Worm (Caenorhabditis elegans) whole organism, L2 larva: ENCODE data around the gene col-175.

Source experiments
- F13H6.1 ChIP-seq: sonication (generic microtip); optimal IDR thresholded peaks from 2 replicates; lab custom pipeline; 2016; ENCODE audit warnings: missing genetic modification characterization, missing compliant biosample characterization
- R02D3.7 ChIP-seq: fragments of 150-350 bp; optimal IDR thresholded peaks from 2 replicates; lab custom pipeline; 2014; ENCODE audit warnings: missing biosample characterization, missing genetic modification characterization
- ZK546.5 ChIP-seq: sonication (generic microtip); optimal IDR thresholded peaks from 2 replicates; lab custom pipeline; 2017; ENCODE audit warnings: missing biosample characterization, missing genetic modification characterization
- alr-1 ChIP-seq: fragments of 150-350 bp; optimal IDR thresholded peaks from 2 replicates; lab custom pipeline; 2014; ENCODE audit warnings: missing biosample characterization, missing genetic modification characterization
- ama-1 ChIP-seq: fragments of 150-350 bp; optimal IDR thresholded peaks from 2 replicates; lab custom pipeline; 2018; ENCODE audit warnings: inconsistent platforms
- ceh-82 ChIP-seq: fragments of 150-350 bp; optimal IDR thresholded peaks from 2 replicates; lab custom pipeline; 2014; ENCODE audit warnings: missing biosample characterization, missing genetic modification characterization
- crh-2 ChIP-seq: sonication (generic microtip); optimal IDR thresholded peaks from 2 replicates; lab custom pipeline; 2017; ENCODE audit warnings: missing biosample characterization, missing genetic modification characterization
- dmd-4 ChIP-seq: sonication (generic microtip); optimal IDR thresholded peaks from 2 replicates; lab custom pipeline; 2017; ENCODE audit warnings: missing biosample characterization, missing genetic modification characterization
- egl-27 ChIP-seq: sonication (generic microtip); optimal IDR thresholded peaks from 3 replicates; lab custom pipeline; 2017; ENCODE audit warnings: missing biosample characterization, missing genetic modification reagents, missing genetic modification characterization
- elt-1 ChIP-seq: fragments of 150-350 bp; optimal IDR thresholded peaks from 2 replicates; lab custom pipeline; 2014; ENCODE audit warnings: missing biosample characterization, missing genetic modification characterization
- elt-3 ChIP-seq: sonication (generic microtip); optimal IDR thresholded peaks from 2 replicates; lab custom pipeline; 2017; ENCODE audit warnings: missing biosample characterization, missing genetic modification characterization
- fos-1 ChIP-seq: fragments of 150-350 bp; optimal IDR thresholded peaks from 2 replicates; lab custom pipeline; 2014; ENCODE audit warnings: missing biosample characterization, missing genetic modification characterization
- gmeb-1 ChIP-seq: fragments of 150-350 bp; optimal IDR thresholded peaks from 2 replicates; lab custom pipeline; 2014; ENCODE audit warnings: missing biosample characterization, missing genetic modification characterization
- lin-11 ChIP-seq: fragments of 150-350 bp; sonication (generic microtip); optimal IDR thresholded peaks from 2 replicates; lab custom pipeline; 2014; ENCODE audit warnings: missing biosample characterization, missing genetic modification characterization, inconsistent platforms, mixed read lengths
- lin-39 ChIP-seq: fragments of 150-350 bp; optimal IDR thresholded peaks from 2 replicates; lab custom pipeline; 2014; ENCODE audit warnings: missing biosample characterization, missing genetic modification reagents, missing genetic modification characterization
- lsy-2 ChIP-seq, 2 experiments: fragments of 150-350 bp in 1 of 2; sonication (generic microtip) in 1 of 2; optimal IDR thresholded peaks; 2 replicates each; lab custom pipeline; 2014 to 2017; ENCODE audit warnings: missing biosample characterization in 2 of 2, missing genetic modification characterization in 2 of 2
- mdl-1 ChIP-seq, 2 experiments: fragments of 150-350 bp in 1 of 2; sonication (generic microtip) in 1 of 2; optimal IDR thresholded peaks; 2 replicates each; lab custom pipeline; 2017; ENCODE audit warnings: missing biosample characterization in 2 of 2, missing genetic modification characterization in 2 of 2
- nhr-10 ChIP-seq: sonication (generic microtip); optimal IDR thresholded peaks from 2 replicates; lab custom pipeline; 2017; ENCODE audit warnings: missing biosample characterization, missing genetic modification characterization
- nhr-12 ChIP-seq: fragments of 150-350 bp; optimal IDR thresholded peaks from 2 replicates; lab custom pipeline; 2014; ENCODE audit warnings: missing biosample characterization, missing genetic modification characterization
- nhr-129 ChIP-seq: fragments of 150-350 bp; optimal IDR thresholded peaks from 2 replicates; lab custom pipeline; 2014; ENCODE audit warnings: missing biosample characterization, missing genetic modification characterization
- nhr-21 ChIP-seq: fragments of 150-350 bp; optimal IDR thresholded peaks from 2 replicates; lab custom pipeline; 2014; ENCODE audit warnings: missing biosample characterization, missing genetic modification characterization
- nhr-23 ChIP-seq: fragments of 150-350 bp; optimal IDR thresholded peaks from 2 replicates; lab custom pipeline; 2014; ENCODE audit warnings: missing biosample characterization, missing genetic modification reagents, missing genetic modification characterization
- nhr-25 ChIP-seq: fragments of 150-350 bp; sonication (generic microtip); optimal IDR thresholded peaks from 3 replicates; lab custom pipeline; 2014; ENCODE audit warnings: missing biosample characterization, missing genetic modification characterization
- nhr-6 ChIP-seq: fragments of 150-350 bp; optimal IDR thresholded peaks from 2 replicates; lab custom pipeline; 2014; ENCODE audit warnings: missing biosample characterization, missing genetic modification characterization
- nhr-77 ChIP-seq: fragments of 150-350 bp; optimal IDR thresholded peaks from 2 replicates; lab custom pipeline; 2014; ENCODE audit warnings: missing biosample characterization, missing genetic modification characterization
- peb-1 ChIP-seq: fragments of 150-350 bp; optimal IDR thresholded peaks from 2 replicates; lab custom pipeline; 2014; ENCODE audit warnings: missing biosample characterization, missing genetic modification characterization
- sem-4 ChIP-seq: fragments of 150-350 bp; optimal IDR thresholded peaks from 2 replicates; lab custom pipeline; 2014; ENCODE audit warnings: missing biosample characterization, missing genetic modification reagents, missing genetic modification characterization
- sma-9 ChIP-seq, 2 experiments: fragments of 150-350 bp in 1 of 2; sonication (generic microtip) in 1 of 2; optimal IDR thresholded peaks; 2 replicates each; lab custom pipeline; 2014 to 2016; ENCODE audit warnings: missing genetic modification characterization in 2 of 2, mild to moderate bottlenecking in 1 of 2, missing biosample characterization in 1 of 2, missing compliant biosample characterization in 1 of 2, missing genetic modification reagents in 1 of 2, moderate library complexity in 1 of 2
- snpc-4 ChIP-seq: fragments of 150-350 bp; optimal IDR thresholded peaks from 2 replicates; lab custom pipeline; 2014; ENCODE audit warnings: missing biosample characterization, missing genetic modification characterization
- unc-62 ChIP-seq: fragments of 150-350 bp; optimal IDR thresholded peaks from 2 replicates; lab custom pipeline; 2014; ENCODE audit warnings: missing biosample characterization, missing genetic modification reagents, missing genetic modification characterization
- ztf-1 ChIP-seq: fragments of 200-800 bp; sonication (Bioruptor generic); conservative IDR thresholded peaks from 2 replicates; pipeline ENCODE4 v1.3.6; 2022; ENCODE audit warnings: missing genetic modification characterization, missing compliant biosample characterization
- ztf-4 ChIP-seq: fragments of 150-350 bp; optimal IDR thresholded peaks from 2 replicates; lab custom pipeline; 2014; ENCODE audit warnings: missing biosample characterization, missing genetic modification characterization

The col-175 gene

DNA sequence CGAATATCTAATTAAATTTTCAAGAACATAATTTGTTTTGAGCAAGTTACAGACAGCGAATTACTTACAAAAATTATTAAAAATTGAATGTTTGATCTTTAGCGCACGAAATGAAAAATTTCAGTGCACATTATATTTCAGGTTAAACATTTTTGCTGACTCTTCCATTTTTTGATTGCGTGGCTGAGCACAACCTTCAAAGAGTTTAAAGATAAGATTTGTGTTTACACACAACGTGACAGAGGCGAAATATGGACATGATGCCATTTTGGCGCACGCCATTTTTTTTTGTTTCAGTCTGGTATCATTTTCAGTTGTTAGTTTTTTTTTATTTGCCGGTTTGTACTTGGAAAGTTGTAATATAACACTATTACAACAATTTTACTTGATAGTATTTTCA, 21.7 kb downstream of the col-175 start:
- TF ChIP-seq crh-2 (tag; lab: Kevin White, UChicago) (peak; percentile 64), sma-9 (GFP tag; optimal IDR thresholded peaks at IDR 0.05; lab: Kevin White, UChicago) (peak; percentile 38), sma-9 (tag; optimal IDR thresholded peaks at IDR 0.05; lab: Kevin White, UChicago) (no peak), nhr-25 (tag; lab: Kevin White, UChicago) (no peak), fos-1 (peak; percentile 91)

DNA sequence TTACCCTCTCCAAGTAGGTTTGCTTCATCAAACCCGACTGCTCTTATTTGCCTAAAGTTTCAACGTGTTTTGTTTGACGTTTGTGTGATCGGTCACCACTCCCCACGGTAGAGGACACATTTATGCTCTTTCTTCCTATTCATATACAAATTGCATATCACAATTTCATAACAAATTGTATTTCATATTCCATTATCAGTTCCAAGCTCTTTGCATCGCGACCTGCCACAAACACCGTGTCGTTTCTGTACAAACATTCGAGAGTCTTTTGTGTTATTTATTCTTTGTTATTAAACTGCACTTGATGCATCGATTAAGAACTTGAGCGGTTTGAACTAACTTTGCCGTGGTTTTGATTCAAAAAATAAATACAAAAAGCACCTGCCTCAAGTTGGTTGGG, 24.3 kb downstream of the col-175 start:
- TF ChIP-seq unc-62 (GFP tag; lab: Kevin White, UChicago) (no peak), fos-1 (peak; percentile 63), sma-9 (GFP tag; optimal IDR thresholded peaks at IDR 0.05; lab: Kevin White, UChicago) (peak; percentile 26), sma-9 (tag; optimal IDR thresholded peaks at IDR 0.05; lab: Kevin White, UChicago) (no peak), snpc-4 (no peak), alr-1 (no peak), R02D3.7 (tag; lab: Kevin White, UChicago) (no peak), F13H6.1 (tag; lab: Kevin White, UChicago) (peak; percentile 31), sem-4 (tag; lab: Kevin White, UChicago) (no peak), ZK546.5 (tag; lab: Kevin White, UChicago) (no peak), gmeb-1 (tag; lab: Kevin White, UChicago) (peak; percentile 23)

DNA sequence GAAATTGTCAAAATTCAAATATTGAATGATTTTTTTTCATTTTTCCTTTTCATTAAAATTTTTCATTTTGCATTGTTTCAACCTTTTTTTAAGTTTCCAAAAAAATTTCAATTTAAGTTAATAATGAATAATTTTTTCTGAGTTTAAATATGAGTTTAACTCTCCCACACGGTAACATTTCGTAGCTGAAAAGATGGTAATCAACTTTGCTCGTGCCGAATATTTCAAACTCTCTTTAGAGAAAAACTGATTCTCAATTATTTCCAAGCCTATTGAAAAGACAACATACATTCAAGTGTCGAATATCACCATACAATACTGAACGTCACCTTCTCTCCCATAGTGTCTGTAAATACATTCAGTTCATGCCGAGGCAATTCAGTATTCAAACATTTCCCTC, 25.5 kb downstream of the col-175 start:
- TF ChIP-seq snpc-4 (no peak), ztf-1 (no peak), ztf-4 (tag; lab: Kevin White, UChicago) (no peak), dmd-4 (tag; lab: Kevin White, UChicago) (no peak), ceh-82 (tag; lab: Kevin White, UChicago) (no peak), peb-1 (tag; lab: Kevin White, UChicago) (no peak), nhr-23 (no peak), nhr-12 (no peak), elt-3 (tag; lab: Kevin White, UChicago) (no peak), ama-1 (lab: Kevin White, UChicago) (no peak), nhr-21 (tag; lab: Kevin White, UChicago) (no peak), gmeb-1 (tag; lab: Kevin White, UChicago) (no peak), egl-27 (tag; lab: Kevin White, UChicago) (no peak)

DNA sequence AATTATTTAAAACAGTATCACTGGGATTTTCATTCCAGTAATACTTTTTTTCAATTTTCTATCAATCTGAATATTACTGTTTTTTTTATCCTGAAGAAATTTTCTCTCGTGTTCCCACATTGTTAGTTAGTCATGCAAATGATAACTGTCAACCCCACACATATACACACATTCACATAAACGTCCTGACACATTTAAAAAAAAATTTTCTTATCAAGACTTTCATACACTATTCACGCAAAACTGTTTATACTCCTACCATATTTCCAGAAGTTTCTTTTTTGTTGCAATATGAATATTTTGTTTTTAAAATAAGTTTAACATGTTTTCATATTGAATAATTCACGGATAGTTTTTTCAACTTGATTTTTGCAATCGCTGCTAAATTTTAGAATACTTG, 25.9 kb downstream of the col-175 start:
- no peak for TF ChIP-seq nhr-77 (tag; lab: Kevin White, UChicago)
- peak; percentile 74 for TF ChIP-seq fos-1
- no peak for TF ChIP-seq peb-1 (tag; lab: Kevin White, UChicago)

DNA sequence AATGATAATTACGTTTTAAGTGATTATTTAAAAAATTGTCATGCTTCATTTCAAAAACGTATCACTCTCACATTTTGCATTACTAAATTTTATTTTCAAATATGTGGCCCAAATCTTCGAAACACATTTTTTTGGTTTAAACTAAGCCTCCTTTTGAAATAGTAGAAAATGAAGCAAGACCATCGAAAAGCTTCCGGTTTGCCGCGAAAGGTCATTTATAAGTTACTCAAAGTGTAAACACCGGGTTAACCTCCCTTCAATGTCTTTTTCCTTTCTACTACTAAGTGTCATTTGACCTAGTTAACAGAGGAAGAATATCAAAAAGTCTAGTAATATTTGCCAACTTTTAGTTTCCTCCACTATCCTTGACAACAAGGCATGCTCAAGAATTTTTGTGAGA, 27.7 kb downstream of the col-175 start:
- TF ChIP-seq elt-1: no peak
- no peak for TF ChIP-seq nhr-6
- TF ChIP-seq lsy-2 (tag; optimal IDR thresholded peaks at IDR 0.05; lab: Kevin White, UChicago): no peak

DNA sequence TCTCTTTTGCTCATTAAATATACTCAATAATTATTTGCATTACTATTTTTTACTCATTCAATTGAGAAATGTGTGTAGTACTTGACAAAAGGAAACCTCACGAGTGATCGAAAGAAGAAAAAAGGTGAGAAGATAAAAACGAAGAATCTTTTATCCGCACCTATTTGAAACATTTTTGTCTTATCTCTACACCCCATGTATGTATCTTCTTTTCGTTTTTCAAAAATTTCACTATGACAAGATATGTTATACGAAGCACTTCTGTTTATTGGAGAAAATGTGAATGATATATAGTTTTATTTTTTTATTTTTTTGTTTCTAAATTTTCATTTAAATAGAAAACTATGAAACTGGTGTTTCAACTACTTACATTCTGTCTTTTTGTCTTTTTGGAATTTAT, 29.4 kb downstream of the col-175 start:
- TF ChIP-seq fos-1: no peak
- no peak for TF ChIP-seq lin-39 (tag; lab: Kevin White, UChicago)
- no peak for TF ChIP-seq sem-4 (tag; lab: Kevin White, UChicago)
- no peak for TF ChIP-seq mdl-1 (tag; optimal IDR thresholded peaks at IDR 0.05; lab: Kevin White, UChicago)
- TF ChIP-seq elt-3 (tag; lab: Kevin White, UChicago): no peak
- TF ChIP-seq nhr-129 (tag; lab: Kevin White, UChicago): no peak
- no peak for TF ChIP-seq nhr-12
- no peak for TF ChIP-seq lin-11 (tag; lab: Kevin White, UChicago)
- TF ChIP-seq ztf-1: no peak
- TF ChIP-seq dmd-4 (tag; lab: Kevin White, UChicago): no peak
- no peak for TF ChIP-seq nhr-10 (tag; lab: Kevin White, UChicago)
- TF ChIP-seq lsy-2 (tag; optimal IDR thresholded peaks at IDR 0.05; lab: Kevin White, UChicago): no peak
